Fruit fly (Drosophila melanogaster) whole organism: ENCODE measurements around the gene CG13457.

ENCODE experiments used
- CG8478 ChIP-seq: fragments of >200 bp; optimal IDR thresholded peaks from 2 replicates; lab custom pipeline; 2018; ENCODE audit warnings: inconsistent platforms
- Dll ChIP-seq: fragments of >200 bp; optimal IDR thresholded peaks from 2 replicates; lab custom pipeline; 2017
- EcR ChIP-seq, 2 experiments: fragments of >200 bp; optimal IDR thresholded peaks; 2 replicates each; lab custom pipeline; 2017; ENCODE audit warnings: missing biosample characterization in 2 of 2, missing genetic modification characterization in 2 of 2, missing genetic modification reagents in 2 of 2
- pan ChIP-seq: fragments of >200 bp; optimal IDR thresholded peaks from 2 replicates; lab custom pipeline; 2017
- psq ChIP-seq: fragments of >200 bp; optimal IDR thresholded peaks from 2 replicates; lab custom pipeline; 2017
- usp ChIP-seq: fragments of >200 bp; optimal IDR thresholded peaks from 2 replicates; lab custom pipeline; 2017; ENCODE audit warnings: missing biosample characterization, missing genetic modification characterization, mixed read lengths

CG13457 gene

dm6 chr3L:15162005-15162404 lies 30.8 kb upstream of the CG13457 start:
- no peak for TF ChIP-seq CG8478 (lab: Kevin White, UChicago)
- TF ChIP-seq Dll: no peak
- TF ChIP-seq psq (lab: Kevin White, UChicago): no peak
- TF ChIP-seq pan: no peak
- no peak for TF ChIP-seq EcR (GFP tag; optimal IDR thresholded peaks at IDR 0.05; lab: Kevin White, UChicago)
- no peak for TF ChIP-seq usp (GFP tag; lab: Kevin White, UChicago)

dm6 chr3L:15161549-15161948 lies 30.4 kb upstream of the CG13457 start, which contains the start of gene CG6878:
Gene CG6878, plus strand, starts transcription at chr3L:15161817.
- no peak for TF ChIP-seq EcR (GFP tag; optimal IDR thresholded peaks at IDR 0.05; lab: Kevin White, UChicago)
- TF ChIP-seq psq (lab: Kevin White, UChicago): no peak
- no peak for TF ChIP-seq Dll

- TF ChIP-seq CG8478 (lab: Kevin White, UChicago): no peak
- TF ChIP-seq pan: no peak
- no peak for TF ChIP-seq EcR (GFP tag; optimal IDR thresholded peaks at IDR 0.05; lab: Kevin White, UChicago)
- TF ChIP-seq psq (lab: Kevin White, UChicago): no peak
- no peak for TF ChIP-seq Dll
Measured at dm6 chr3L:15158330-15159114, 27.3 kb upstream of the CG13457 start, which contains the start of the genes Msh6 and Prp31. Gene Msh6, minus strand, starts transcription at chr3L:15158562. Gene Prp31, plus strand, starts transcription at chr3L:15159100.

- TF ChIP-seq Dll: no peak
- TF ChIP-seq pan: no peak
- no peak for TF ChIP-seq EcR (GFP tag; optimal IDR thresholded peaks at IDR 0.05; lab: Kevin White, UChicago)
- TF ChIP-seq usp (GFP tag; lab: Kevin White, UChicago): no peak
- no peak for TF ChIP-seq psq (lab: Kevin White, UChicago)
- TF ChIP-seq CG8478 (lab: Kevin White, UChicago): no peak
Measured at dm6 chr3L:15150028-15150427, 18.9 kb upstream of the CG13457 start.

dm6 chr3L:15146643-15147187 lies 15.5 kb upstream of the CG13457 start, which contains the start of gene FucTA:
Gene FucTA, plus strand, starts transcription at chr3L:15147137.
- no peak for TF ChIP-seq usp (GFP tag; lab: Kevin White, UChicago)
- TF ChIP-seq psq (lab: Kevin White, UChicago): no peak
- TF ChIP-seq CG8478 (lab: Kevin White, UChicago): no peak
- TF ChIP-seq pan: no peak
- no peak for TF ChIP-seq EcR (GFP tag; optimal IDR thresholded peaks at IDR 0.05; lab: Kevin White, UChicago)
- TF ChIP-seq Dll: no peak

- TF ChIP-seq pan: no peak
- TF ChIP-seq psq (lab: Kevin White, UChicago): no peak
- TF ChIP-seq CG8478 (lab: Kevin White, UChicago): no peak
- no peak for TF ChIP-seq usp (GFP tag; lab: Kevin White, UChicago)
- TF ChIP-seq Dll: no peak
- no peak for TF ChIP-seq EcR (GFP tag; optimal IDR thresholded peaks at IDR 0.05; lab: Kevin White, UChicago)
Measured at dm6 chr3L:15143638-15144600, 12.7 kb upstream of the CG13457 start, which contains the start of the genes CG32147 and Pex3. Gene CG32147, minus strand, starts transcription at chr3L:15144059. Gene Pex3, plus strand, starts transcription at chr3L:15144355.

dm6 chr3L:15143108-15143507 lies 11.9 kb upstream of the CG13457 start:
- TF ChIP-seq CG8478 (lab: Kevin White, UChicago): no peak
- TF ChIP-seq pan: no peak
- TF ChIP-seq psq (lab: Kevin White, UChicago): no peak
- TF ChIP-seq Dll: no peak
- no peak for TF ChIP-seq EcR (GFP tag; optimal IDR thresholded peaks at IDR 0.05; lab: Kevin White, UChicago)
- TF ChIP-seq usp (GFP tag; lab: Kevin White, UChicago): no peak

- TF ChIP-seq Dll (no peak), EcR (GFP tag; optimal IDR thresholded peaks at IDR 0.05; lab: Kevin White, UChicago) (peak in 1 of 2 experiments; percentile 12), pan (no peak), usp (GFP tag; lab: Kevin White, UChicago) (no peak)
Measured at dm6 chr3L:15142004-15142890, 11.1 kb upstream of the CG13457 start, which contains the start of gene Pdi. Gene Pdi, minus strand, starts transcription at chr3L:15142840.

- TF ChIP-seq CG8478 (lab: Kevin White, UChicago) (peak; percentile 4), psq (lab: Kevin White, UChicago) (no peak), EcR (GFP tag; optimal IDR thresholded peaks at IDR 0.05; lab: Kevin White, UChicago) (peak; percentile 67 to 92)
Measured at dm6 chr3L:15141118-15142003, 10.2 kb upstream of the CG13457 start.
